Worm (Caenorhabditis elegans) whole organism, L4/young adult: ENCODE data around the gene csn-5.

Source experiments
- W03F9.2 ChIP-seq: fragments of 150-350 bp; optimal IDR thresholded peaks from 2 replicates; lab custom pipeline; 2014; ENCODE audit warnings: missing biosample characterization, missing genetic modification characterization
- dao-5 ChIP-seq: sonication (generic microtip); optimal IDR thresholded peaks from 2 replicates; lab custom pipeline; 2016; ENCODE audit warnings: missing genotype, missing genetic modification characterization, moderate library complexity, missing compliant biosample characterization
- him-1 ChIP-seq: sonication (generic microtip); optimal IDR thresholded peaks from 2 replicates; lab custom pipeline; 2016; ENCODE audit warnings: missing genotype, missing genetic modification reagents, missing genetic modification characterization, missing compliant biosample characterization

csn-5 gene

ce11 chrIV:5645514-5646052, 3.8 kb upstream of the csn-5 start, which contains the start of the genes srd-8 and B0547.2:
srd-8 (minus strand) TSS chrIV:5645614.
B0547.2 (plus strand) TSS chrIV:5646002.
- no peak for TF ChIP-seq W03F9.2 (tag; lab: Kevin White, UChicago)
- no peak for TF ChIP-seq dao-5 (tag; lab: Kevin White, UChicago)
- no peak for TF ChIP-seq him-1 (tag; lab: Kevin White, UChicago)

- TF ChIP-seq dao-5 (tag; lab: Kevin White, UChicago) (no peak), W03F9.2 (tag; lab: Kevin White, UChicago) (no peak), him-1 (tag; lab: Kevin White, UChicago) (no peak)
These were observed 1.5 kb downstream of the csn-5 start for ce11 chrIV:5650761-5651332.

- TF ChIP-seq W03F9.2 (tag; lab: Kevin White, UChicago) (no peak), him-1 (tag; lab: Kevin White, UChicago) (no peak), dao-5 (tag; lab: Kevin White, UChicago) (no peak)
These were observed 3.6 kb downstream of the csn-5 start for ce11 chrIV:5652811-5653483.

ce11 chrIV:5653649-5654048, 4.3 kb downstream of the csn-5 start, which contains the start of gene clec-178:
clec-178 (plus strand) TSS chrIV:5653949.
- TF ChIP-seq dao-5 (tag; lab: Kevin White, UChicago) (no peak), W03F9.2 (tag; lab: Kevin White, UChicago) (no peak), him-1 (tag; lab: Kevin White, UChicago) (no peak)

ce11 chrIV:5654203-5654602, 4.9 kb downstream of the csn-5 start:
- TF ChIP-seq dao-5 (tag; lab: Kevin White, UChicago) (no peak), him-1 (tag; lab: Kevin White, UChicago) (no peak), W03F9.2 (tag; lab: Kevin White, UChicago) (no peak)

ce11 chrIV:5654693-5655092, 5.4 kb downstream of the csn-5 start:
- TF ChIP-seq W03F9.2 (tag; lab: Kevin White, UChicago) (no peak), dao-5 (tag; lab: Kevin White, UChicago) (no peak), him-1 (tag; lab: Kevin White, UChicago) (no peak)

- TF ChIP-seq W03F9.2 (tag; lab: Kevin White, UChicago): no peak
- no peak for TF ChIP-seq dao-5 (tag; lab: Kevin White, UChicago)
- TF ChIP-seq him-1 (tag; lab: Kevin White, UChicago): no peak
These were observed 6.6 kb downstream of the csn-5 start for ce11 chrIV:5655966-5656389.

- TF ChIP-seq him-1 (tag; lab: Kevin White, UChicago) (no peak), dao-5 (tag; lab: Kevin White, UChicago) (no peak), W03F9.2 (tag; lab: Kevin White, UChicago) (no peak)
These were observed 7.9 kb downstream of the csn-5 start for ce11 chrIV:5657126-5657666.

ce11 chrIV:5658225-5658624, 8.9 kb downstream of the csn-5 start:
- TF ChIP-seq him-1 (tag; lab: Kevin White, UChicago) (no peak), W03F9.2 (tag; lab: Kevin White, UChicago) (no peak), dao-5 (tag; lab: Kevin White, UChicago) (no peak)

- TF ChIP-seq W03F9.2 (tag; lab: Kevin White, UChicago) (no peak), dao-5 (tag; lab: Kevin White, UChicago) (no peak), him-1 (tag; lab: Kevin White, UChicago) (no peak)
These were observed 9.6 kb downstream of the csn-5 start for ce11 chrIV:5658897-5659296.

- TF ChIP-seq dao-5 (tag; lab: Kevin White, UChicago) (no peak), W03F9.2 (tag; lab: Kevin White, UChicago) (no peak), him-1 (tag; lab: Kevin White, UChicago) (no peak)
These were observed 10.1 kb downstream of the csn-5 start for ce11 chrIV:5659461-5659860.

- TF ChIP-seq W03F9.2 (tag; lab: Kevin White, UChicago) (no peak), dao-5 (tag; lab: Kevin White, UChicago) (no peak), him-1 (tag; lab: Kevin White, UChicago) (no peak)
These were observed 10.9 kb downstream of the csn-5 start, which contains the start of gene skn-1 for ce11 chrIV:5660239-5660638. skn-1 (minus strand) TSS chrIV:5660384.

ce11 chrIV:5662073-5662472, 12.7 kb downstream of the csn-5 start:
- TF ChIP-seq him-1 (tag; lab: Kevin White, UChicago) (no peak), W03F9.2 (tag; lab: Kevin White, UChicago) (no peak), dao-5 (tag; lab: Kevin White, UChicago) (no peak)
